Fruit fly (Drosophila melanogaster) whole organism, embryonic: ENCODE measurements around the gene Hrd3.

Experiments used
- Atf3 ChIP-seq: fragments of 200-800 bp; sonication (Bioruptor generic); optimal IDR thresholded peaks from 3 replicates; lab custom pipeline; 2016; ENCODE audit warnings: missing biosample characterization, missing genetic modification characterization
- Bgb ChIP-seq: fragments of 200-800 bp; sonication (Bioruptor generic); IDR thresholded peaks from 2 replicates; pipeline ENCODE4 v1.3.6; 2022; ENCODE audit warnings: missing biosample characterization, missing genetic modification characterization; ENCODE audit not compliant: partially characterized antibody
- Bteb2 ChIP-seq: fragments of 200-800 bp; sonication (Bioruptor generic); optimal IDR thresholded peaks from 2 replicates; lab custom pipeline; 2016; ENCODE audit warnings: missing biosample characterization, missing genetic modification characterization
- CG10147 ChIP-seq: fragments of 200-800 bp; sonication (Bioruptor generic); optimal IDR thresholded peaks from 2 replicates; lab custom pipeline; 2019; ENCODE audit warnings: missing biosample characterization, mild to moderate bottlenecking, missing genetic modification characterization, moderate library complexity
- CG10209 ChIP-seq: fragments of 200-800 bp; sonication (Bioruptor generic); optimal IDR thresholded peaks from 3 replicates; lab custom pipeline; 2017; ENCODE audit warnings: missing biosample characterization, mild to moderate bottlenecking, missing genetic modification characterization, missing genetic modification reagents
- CG10431 ChIP-seq: fragments of 200-800 bp; sonication (Bioruptor generic); optimal IDR thresholded peaks from 3 replicates; lab custom pipeline; 2018; ENCODE audit warnings: missing biosample characterization, mild to moderate bottlenecking, missing genetic modification characterization
- CG12744 ChIP-seq: fragments of 200-800 bp; sonication (Bioruptor generic); optimal IDR thresholded peaks from 2 replicates; lab custom pipeline; 2016; ENCODE audit warnings: missing biosample characterization, missing genetic modification characterization
- CG14710 ChIP-seq: fragments of 200-800 bp; sonication (Bioruptor generic); optimal IDR thresholded peaks from 3 replicates; lab custom pipeline; 2019; ENCODE audit warnings: missing biosample characterization, mild to moderate bottlenecking, missing genetic modification characterization, moderate library complexity
- CG14965 ChIP-seq: fragments of 200-800 bp; sonication (Bioruptor generic); optimal IDR thresholded peaks from 2 replicates; lab custom pipeline; 2016; ENCODE audit warnings: missing biosample characterization, missing genetic modification characterization, borderline replicate concordance
- CG15601 ChIP-seq: fragments of 200-800 bp; sonication (Bioruptor generic); optimal IDR thresholded peaks from 3 replicates; lab custom pipeline; 2019; ENCODE audit warnings: missing biosample characterization, mild to moderate bottlenecking, missing genetic modification characterization, moderate library complexity
- CG17568 ChIP-seq: fragments of 200-800 bp; sonication (Bioruptor generic); optimal IDR thresholded peaks from 2 replicates; lab custom pipeline; 2018; ENCODE audit warnings: missing biosample characterization, mild to moderate bottlenecking, missing genetic modification characterization, moderate library complexity
- CG18764 ChIP-seq: fragments of 200-800 bp; sonication (Bioruptor generic); optimal IDR thresholded peaks from 3 replicates; lab custom pipeline; 2016; ENCODE audit warnings: missing biosample characterization, missing genetic modification characterization
- CG3407 ChIP-seq: fragments of 200-800 bp; sonication (Bioruptor generic); optimal IDR thresholded peaks from 2 replicates; lab custom pipeline; 2018; ENCODE audit warnings: missing biosample characterization, mild to moderate bottlenecking, missing genetic modification characterization
- CG4617 ChIP-seq: fragments of 200-800 bp; sonication (Bioruptor generic); optimal IDR thresholded peaks from 3 replicates; lab custom pipeline; 2016; ENCODE audit warnings: missing biosample characterization, missing genetic modification characterization, borderline replicate concordance
- CG4730 ChIP-seq: fragments of 200-800 bp; sonication (Bioruptor generic); IDR thresholded peaks from 2 replicates; pipeline ENCODE4 v1.3.6; 2022; ENCODE audit warnings: missing biosample characterization, missing genetic modification characterization
- CG4854 ChIP-seq: fragments of 200-800 bp; sonication (Bioruptor generic); optimal IDR thresholded peaks from 2 replicates; lab custom pipeline; 2016; ENCODE audit warnings: missing biosample characterization, missing genetic modification characterization, inconsistent platforms
- CG8089 ChIP-seq: fragments of 200-800 bp; sonication (Bioruptor generic); optimal IDR thresholded peaks from 3 replicates; lab custom pipeline; 2016; ENCODE audit warnings: missing biosample characterization, missing genetic modification characterization
- CG8281 ChIP-seq: fragments of 200-800 bp; sonication (Bioruptor generic); optimal IDR thresholded peaks from 2 replicates; lab custom pipeline; 2018; ENCODE audit warnings: missing biosample characterization, mild to moderate bottlenecking, missing genetic modification characterization, moderate library complexity
- CG8359 ChIP-seq: fragments of 200-800 bp; sonication (Bioruptor generic); optimal IDR thresholded peaks from 2 replicates; lab custom pipeline; 2017; ENCODE audit warnings: missing biosample characterization, mild to moderate bottlenecking, missing genetic modification characterization, borderline replicate concordance
- CG8765 ChIP-seq: fragments of 200-800 bp; sonication (Bioruptor generic); IDR thresholded peaks from 2 replicates; pipeline ENCODE4 v1.3.6; 2022; ENCODE audit warnings: missing biosample characterization, missing genetic modification characterization
- CG9817 ChIP-seq: fragments of 200-800 bp; sonication (Bioruptor generic); optimal IDR thresholded peaks from 2 replicates; lab custom pipeline; 2018; ENCODE audit warnings: missing biosample characterization, mild to moderate bottlenecking, missing genetic modification characterization, moderate library complexity
- CG9876 ChIP-seq: fragments of 200-800 bp; sonication (Bioruptor generic); optimal IDR thresholded peaks from 2 replicates; lab custom pipeline; 2016; ENCODE audit warnings: missing biosample characterization, missing genetic modification characterization
- Dbx ChIP-seq: fragments of 200-800 bp; sonication (Bioruptor generic); IDR thresholded peaks from 3 replicates; pipeline ENCODE4 v1.3.6; 2022; ENCODE audit warnings: missing biosample characterization, missing genetic modification characterization
- Dip3 ChIP-seq: fragments of 200-800 bp; sonication (Bioruptor generic); optimal IDR thresholded peaks from 3 replicates; lab custom pipeline; 2016; ENCODE audit warnings: missing biosample characterization, missing genetic modification characterization
- Gug ChIP-seq: fragments of 200-800 bp; sonication (Bioruptor generic); IDR thresholded peaks from 4 replicates; pipeline ENCODE4 v1.3.6; 2022; ENCODE audit warnings: missing biosample characterization, missing genetic modification characterization
- Kr ChIP-seq: fragments of 200-800 bp; sonication (Bioruptor generic); optimal IDR thresholded peaks from 2 replicates; lab custom pipeline; 2017; ENCODE audit warnings: missing biosample characterization, mild to moderate bottlenecking, missing genetic modification characterization
- Lhr ChIP-seq: fragments of 200-800 bp; sonication (Bioruptor generic); optimal IDR thresholded peaks from 3 replicates; lab custom pipeline; 2017; ENCODE audit warnings: mild to moderate bottlenecking, missing biosample characterization, missing genetic modification reagents, missing genetic modification characterization
- MBD-R2 ChIP-seq: fragments of 200-800 bp; sonication (Bioruptor generic); IDR thresholded peaks from 2 replicates; pipeline ENCODE4 v1.3.6; 2022; ENCODE audit warnings: missing biosample characterization, missing genetic modification characterization
- Max ChIP-seq: fragments of 200-800 bp; sonication (Bioruptor generic); optimal IDR thresholded peaks from 2 replicates; lab custom pipeline; 2016; ENCODE audit warnings: missing biosample characterization, mild to moderate bottlenecking, missing genetic modification characterization
- Meics ChIP-seq: fragments of 200-800 bp; sonication (Bioruptor generic); optimal IDR thresholded peaks from 2 replicates; lab custom pipeline; 2017; ENCODE audit warnings: missing biosample characterization, mild to moderate bottlenecking, missing genetic modification characterization
- Nf-YA ChIP-seq: fragments of 200-800 bp; sonication (Bioruptor generic); IDR thresholded peaks from 2 replicates; pipeline ENCODE4 v1.3.6; 2022; ENCODE audit warnings: missing biosample characterization, missing genetic modification characterization
- Oaz ChIP-seq: fragments of 200-800 bp; sonication (Bioruptor generic); IDR thresholded peaks from 2 replicates; pipeline ENCODE4 v1.3.6; 2022; ENCODE audit warnings: missing biosample characterization, missing genetic modification characterization
- Oli ChIP-seq: fragments of 200-800 bp; sonication (Bioruptor generic); optimal IDR thresholded peaks from 2 replicates; lab custom pipeline; 2018; ENCODE audit warnings: missing biosample characterization, mild to moderate bottlenecking, missing genetic modification characterization, moderate library complexity
- amos ChIP-seq: fragments of 200-800 bp; sonication (Bioruptor generic); IDR thresholded peaks from 2 replicates; pipeline ENCODE4 v1.3.6; 2022; ENCODE audit warnings: missing biosample characterization, missing genetic modification characterization; ENCODE audit not compliant: partially characterized antibody
- bigmax ChIP-seq: fragments of 200-800 bp; sonication (Bioruptor generic); optimal IDR thresholded peaks from 2 replicates; lab custom pipeline; 2018; ENCODE audit warnings: missing biosample characterization, mild to moderate bottlenecking, missing genetic modification characterization
- ci ChIP-seq: fragments of 200-800 bp; sonication (Bioruptor generic); IDR thresholded peaks from 3 replicates; pipeline ENCODE4 v1.3.6; 2022; ENCODE audit warnings: missing biosample characterization, missing genetic modification characterization
- crc ChIP-seq: fragments of 200-800 bp; sonication (Bioruptor generic); optimal IDR thresholded peaks from 2 replicates; lab custom pipeline; 2016; ENCODE audit warnings: missing biosample characterization, missing genetic modification characterization
- da ChIP-seq: fragments of 200-800 bp; sonication (Bioruptor generic); optimal IDR thresholded peaks from 2 replicates; lab custom pipeline; 2016; ENCODE audit warnings: missing biosample characterization, missing genetic modification characterization
- danr ChIP-seq: fragments of 200-800 bp; sonication (Bioruptor generic); IDR thresholded peaks from 2 replicates; pipeline ENCODE4 v1.3.6; 2022; ENCODE audit warnings: missing biosample characterization, missing genetic modification characterization
- dimm ChIP-seq: fragments of 200-800 bp; sonication (Bioruptor generic); IDR thresholded peaks from 2 replicates; pipeline ENCODE4 v1.3.6; 2022; ENCODE audit warnings: missing biosample characterization, missing genetic modification characterization
- dmrt11E ChIP-seq: fragments of 200-800 bp; sonication (Bioruptor generic); optimal IDR thresholded peaks from 3 replicates; lab custom pipeline; 2018; ENCODE audit warnings: missing biosample characterization, mild to moderate bottlenecking, missing genetic modification characterization, moderate library complexity
- en ChIP-seq: fragments of 200-800 bp; sonication (Bioruptor generic); optimal IDR thresholded peaks from 2 replicates; lab custom pipeline; 2016; ENCODE audit warnings: missing biosample characterization, missing genetic modification characterization
- fd96Cb ChIP-seq: fragments of 200-800 bp; sonication (Bioruptor generic); optimal IDR thresholded peaks from 2 replicates; lab custom pipeline; 2018; ENCODE audit warnings: missing biosample characterization, mild to moderate bottlenecking, missing genetic modification characterization, moderate library complexity
- ftz-f1 ChIP-seq: fragments of 200-800 bp; sonication (Bioruptor generic); optimal IDR thresholded peaks from 2 replicates; lab custom pipeline; 2016; ENCODE audit warnings: missing biosample characterization, missing genetic modification characterization
- gce ChIP-seq: fragments of 200-800 bp; sonication (Bioruptor generic); IDR thresholded peaks from 3 replicates; pipeline ENCODE4 v1.3.6; 2022; ENCODE audit warnings: missing biosample characterization, missing genetic modification characterization
- jigr1 ChIP-seq: fragments of 200-800 bp; sonication (Bioruptor generic); IDR thresholded peaks from 3 replicates; pipeline ENCODE4 v1.3.6; 2022; ENCODE audit warnings: missing biosample characterization, missing genetic modification characterization
- rib ChIP-seq: fragments of 200-800 bp; sonication (Bioruptor generic); IDR thresholded peaks from 2 replicates; pipeline ENCODE4 v1.3.6; 2022; ENCODE audit warnings: missing biosample characterization, missing genetic modification characterization
- sd ChIP-seq: fragments of 200-800 bp; sonication (Bioruptor generic); optimal IDR thresholded peaks from 3 replicates; lab custom pipeline; 2018; ENCODE audit warnings: missing biosample characterization, mild to moderate bottlenecking, missing genetic modification characterization, moderate library complexity
- sima ChIP-seq: fragments of 200-800 bp; sonication (Bioruptor generic); optimal IDR thresholded peaks from 2 replicates; lab custom pipeline; 2016; ENCODE audit warnings: missing biosample characterization, missing genetic modification characterization
- unc-4 ChIP-seq: fragments of 200-800 bp; sonication (Bioruptor generic); IDR thresholded peaks from 2 replicates; pipeline ENCODE4 v1.3.6; 2022; ENCODE audit warnings: missing biosample characterization, missing genetic modification characterization; ENCODE audit not compliant: partially characterized antibody
- vfl ChIP-seq: fragments of 200-800 bp; sonication (Bioruptor generic); optimal IDR thresholded peaks from 2 replicates; lab custom pipeline; 2016; ENCODE audit warnings: missing biosample characterization, missing genetic modification characterization

Gene Hrd3

DNA sequence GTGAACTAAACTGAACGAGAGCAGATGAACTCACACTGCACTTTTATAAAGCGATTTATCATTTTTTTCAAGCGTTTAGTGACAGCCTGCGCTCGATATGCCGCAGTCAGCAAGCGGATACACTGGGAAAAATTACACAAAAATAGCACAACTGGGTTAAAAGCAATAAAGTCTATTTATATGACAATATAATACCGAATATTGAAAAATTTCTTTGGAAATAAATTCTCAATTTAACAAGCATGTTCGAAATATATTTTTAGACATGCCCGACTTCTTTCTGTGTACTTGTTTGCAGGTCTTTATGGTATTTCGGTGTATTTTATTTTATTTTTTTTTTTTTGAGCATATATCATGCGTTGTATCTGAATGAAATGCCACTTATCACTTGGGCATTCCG is 44.5 kb downstream of the Hrd3 start (continued):
- TF ChIP-seq CG3407 (GFP tag; lab: Kevin White, UChicago) = peak; percentile 60
- TF ChIP-seq Max (GFP tag; lab: Kevin White, UChicago) = peak; percentile 62
- no peak for TF ChIP-seq CG10147 (GFP tag; lab: Kevin White, UChicago)
- peak; percentile 80 for TF ChIP-seq dmrt11E (tag; lab: Kevin White, UChicago)
- no peak for TF ChIP-seq en (GFP tag; lab: Kevin White, UChicago)
- no peak for TF ChIP-seq sima (GFP tag; lab: Kevin White, UChicago)
- no peak for TF ChIP-seq da (GFP tag; lab: Kevin White, UChicago)
- peak; percentile 51; the same call in 1 of the 2 replicates for TF ChIP-seq CG8765 (GFP tag; lab: Robert Waterston, UW)
- TF ChIP-seq CG8089 (GFP tag; lab: Kevin White, UChicago) = peak; percentile 16
- peak; percentile 50 for TF ChIP-seq Bteb2 (GFP tag; lab: Kevin White, UChicago)
- peak; percentile 34 for TF ChIP-seq CG9817 (tag; lab: Kevin White, UChicago)
- TF ChIP-seq Dip3 (GFP tag; lab: Kevin White, UChicago) = no peak
- TF ChIP-seq ftz-f1 (GFP tag; lab: Kevin White, UChicago) = no peak
- peak; percentile 48 for TF ChIP-seq CG15601 (tag; lab: Kevin White, UChicago)
- TF ChIP-seq CG14965 (GFP tag; lab: Kevin White, UChicago) = no peak
- TF ChIP-seq unc-4 (GFP tag; lab: Robert Waterston, UW) = no peak
- TF ChIP-seq sd = peak; percentile 14
- no peak for TF ChIP-seq danr (GFP tag; lab: Robert Waterston, UW)
- TF ChIP-seq CG4617 (GFP tag; lab: Kevin White, UChicago) = no peak
- no peak for TF ChIP-seq Dbx (GFP tag; lab: Robert Waterston, UW)
- TF ChIP-seq CG4730 = 0 out of 2 replicates have a peak, but pooled peaks have one; percentile 15
- no peak for TF ChIP-seq Meics (GFP tag; lab: Kevin White, UChicago)
- TF ChIP-seq CG17568 (GFP tag; lab: Kevin White, UChicago) = peak; percentile 42
- TF ChIP-seq crc (GFP tag; lab: Kevin White, UChicago) = peak; percentile 2
- TF ChIP-seq gce (GFP tag; lab: Robert Waterston, UW) = peak; percentile 62; the same call in 1 of the 3 replicates
- TF ChIP-seq Bgb (GFP tag; lab: Robert Waterston, UW) = no peak
- no peak for TF ChIP-seq rib (GFP tag; lab: Robert Waterston, UW)
- peak; percentile 54 for TF ChIP-seq Oaz (GFP tag; lab: Robert Waterston, UW)
- no peak for TF ChIP-seq CG8359 (GFP tag; lab: Kevin White, UChicago)
- TF ChIP-seq fd96Cb (tag; lab: Kevin White, UChicago) = peak; percentile 72
- TF ChIP-seq CG14710 = peak; percentile 68
- peak; percentile 86 for TF ChIP-seq ci (GFP tag; lab: Robert Waterston, UW)
- no peak for TF ChIP-seq vfl
- TF ChIP-seq CG10431 (GFP tag; lab: Kevin White, UChicago) = no peak
- TF ChIP-seq amos (GFP tag; lab: Robert Waterston, UW) = no peak
- 0 out of 3 replicates have a peak, but pooled peaks have one; percentile 12 for TF ChIP-seq jigr1 (GFP tag; lab: Robert Waterston, UW)
- no peak for TF ChIP-seq bigmax (GFP tag; lab: Kevin White, UChicago)
- peak; percentile 41 for TF ChIP-seq Atf3 (GFP tag; lab: Kevin White, UChicago)
- peak; percentile 57 for TF ChIP-seq CG10209
- peak; percentile 5 for TF ChIP-seq Lhr (GFP tag; lab: Kevin White, UChicago)
- no peak for TF ChIP-seq MBD-R2 (GFP tag; lab: Robert Waterston, UW)
- TF ChIP-seq CG9876 (GFP tag; lab: Kevin White, UChicago) = no peak
- peak; percentile 34; the same call in 1 of the 4 replicates for TF ChIP-seq Gug (GFP tag; lab: Robert Waterston, UW)
- peak; percentile 70 for TF ChIP-seq Oli (tag; lab: Kevin White, UChicago)
- no peak for TF ChIP-seq CG4854
- TF ChIP-seq CG18764 (GFP tag; lab: Kevin White, UChicago) = peak; percentile 63
- TF ChIP-seq Nf-YA (GFP tag; lab: Robert Waterston, UW) = peak; percentile 36; the same call in 1 of the 2 replicates
- TF ChIP-seq CG8281 (tag; lab: Kevin White, UChicago) = no peak
- no peak for TF ChIP-seq Kr (GFP tag; lab: Kevin White, UChicago)
- TF ChIP-seq dimm (GFP tag; lab: Robert Waterston, UW) = 0 out of 2 replicates have a peak, but pooled peaks have one; percentile 12
- peak; percentile 18 for TF ChIP-seq CG12744 (GFP tag; lab: Kevin White, UChicago)
